Worm (Caenorhabditis elegans) whole organism, early embryonic: Measurements from ENCODE around the gene F59E11.7.

ENCODE experiments used
- ama-1 ChIP-seq: fragments of 150-350 bp; optimal IDR thresholded peaks from 2 replicates; lab custom pipeline; 2014
- ceh-36 ChIP-seq: sonication (generic microtip); optimal IDR thresholded peaks from 2 replicates; lab custom pipeline; 2016; ENCODE audit warnings: missing genetic modification characterization, inconsistent platforms, missing compliant biosample characterization
- ets-7 ChIP-seq: sonication (generic microtip); optimal IDR thresholded peaks from 2 replicates; lab custom pipeline; 2016; ENCODE audit warnings: missing genotype, missing genetic modification characterization, missing compliant biosample characterization
- flt-1 ChIP-seq: fragments of 200-800 bp; sonication (Bioruptor generic); IDR thresholded peaks from 2 replicates; pipeline ENCODE4 v1.3.6; 2022; ENCODE audit warnings: missing genetic modification characterization, missing compliant biosample characterization
- hmbx-1 ChIP-seq: sonication (generic microtip); optimal IDR thresholded peaks from 2 replicates; lab custom pipeline; 2016; ENCODE audit warnings: mild to moderate bottlenecking, missing genetic modification characterization, missing compliant biosample characterization
- hmg-4 ChIP-seq: fragments of 200-800 bp; sonication (Bioruptor generic); optimal IDR thresholded peaks from 2 replicates; lab custom pipeline; 2018; ENCODE audit warnings: mild to moderate bottlenecking, missing genetic modification characterization, missing compliant biosample characterization
- pes-1 ChIP-seq: fragments of 200-800 bp; sonication (Bioruptor generic); IDR thresholded peaks from 2 replicates; pipeline ENCODE4 v1.3.6; 2022; ENCODE audit warnings: missing genetic modification reagents, missing genetic modification characterization, missing compliant biosample characterization

DNA sequence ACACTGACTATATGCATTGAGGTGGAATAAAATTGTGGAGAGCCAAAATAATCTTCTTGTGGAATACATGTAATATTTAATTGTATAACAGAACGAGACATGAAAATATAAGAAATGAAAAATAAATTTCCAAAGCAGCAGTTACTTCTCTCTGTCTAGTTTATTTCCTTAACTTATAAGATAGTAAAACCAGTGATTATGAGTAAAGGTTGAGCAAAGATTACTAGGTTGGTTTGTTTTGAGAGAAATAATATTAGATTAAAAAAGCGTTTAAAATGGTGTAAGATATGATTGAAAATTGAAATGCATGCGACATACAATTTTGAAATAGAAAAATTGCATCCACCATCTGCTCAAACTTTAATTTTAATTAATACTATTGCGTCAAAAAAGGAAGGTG, 23.7 kb downstream of the F59E11.7 start, which contains the start of gene srh-201:
- TF ChIP-seq hmg-4 (GFP tag; lab: Kevin White, UChicago) (no peak), ama-1 (lab: Kevin White, UChicago) (no peak), ceh-36 (tag; lab: Kevin White, UChicago) (no peak), pes-1 (no peak), flt-1 (GFP tag; lab: Robert Waterston, UW) (no peak), hmbx-1 (tag; lab: Kevin White, UChicago) (no peak), ets-7 (tag; lab: Kevin White, UChicago) (no peak)
